Fruit fly (Drosophila melanogaster): Measurements from ENCODE around the gene CG2611.

Gene CG2611

DNA sequence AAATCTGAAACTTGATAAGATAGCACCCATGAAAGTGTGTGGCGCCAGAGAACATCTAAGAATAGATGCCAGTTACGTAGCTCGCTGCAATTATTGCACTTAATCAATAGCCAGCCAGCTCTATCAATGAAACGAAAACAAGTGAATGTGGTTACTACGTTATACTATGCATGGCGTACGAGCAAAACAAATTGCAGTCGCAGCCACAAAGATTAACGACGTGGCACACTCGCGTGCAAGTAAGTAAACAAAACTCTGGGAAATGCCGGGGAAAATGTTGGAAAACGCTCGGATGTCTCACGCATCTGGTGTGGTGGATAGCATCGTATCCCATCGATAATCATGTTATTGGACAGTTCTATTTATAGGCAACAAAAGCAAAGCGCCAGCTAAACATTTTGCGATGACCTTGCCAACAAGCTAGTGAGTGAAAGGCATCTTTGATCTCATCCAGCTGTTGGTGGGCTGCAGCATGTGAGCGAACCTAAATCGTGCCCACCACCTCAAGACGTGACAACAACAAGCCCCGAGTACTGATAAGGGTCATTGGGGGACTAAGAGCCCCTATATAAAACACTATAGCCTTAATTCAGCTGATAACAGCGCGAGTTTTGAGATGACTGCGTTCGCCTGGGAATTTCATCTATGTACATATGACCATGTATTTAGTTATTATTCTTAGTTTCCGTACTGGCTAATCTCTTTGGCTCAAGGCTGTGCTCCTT, 23.9 kb downstream of the CG2611 start:
- no peak for TF ChIP-seq CG17801 (GFP tag; optimal IDR thresholded peaks at IDR 0.05; ENCODE audit: partially characterized antibody)

- no peak for TF ChIP-seq CG17801 (GFP tag; optimal IDR thresholded peaks at IDR 0.05; ENCODE audit: partially characterized antibody)
Observed at dm6 chr2L:20674718-20675117, 24.7 kb downstream of the CG2611 start.

DNA sequence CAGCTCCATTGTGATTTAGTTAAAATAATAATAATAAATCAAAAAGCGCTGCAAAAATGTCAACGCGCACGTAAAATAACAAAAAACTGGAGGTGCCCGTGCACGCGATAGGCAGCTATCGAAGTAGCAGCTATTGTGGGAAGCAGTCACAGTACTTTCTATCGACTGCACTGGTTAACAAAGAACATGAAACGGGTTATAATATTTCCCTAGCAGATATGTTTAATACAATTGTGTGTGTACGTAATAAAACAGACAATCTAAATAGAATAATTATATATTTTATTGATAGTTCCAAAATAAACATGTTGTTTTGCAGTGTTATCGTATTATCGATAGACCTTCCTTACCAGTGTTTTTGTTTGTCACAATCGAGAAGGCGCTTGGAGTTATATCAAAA, 25.9 kb downstream of the CG2611 start, which contains the start of the genes CG31678 and IKKepsilon:
Gene CG31678, minus strand, starts transcription at position 67 of the 400 bp plus-strand sequence.
Gene IKKepsilon, plus strand, starts transcription at position 171 of the 400 bp plus-strand sequence.
- peak; percentile 40 for TF ChIP-seq CG17801 (GFP tag; optimal IDR thresholded peaks at IDR 0.05; ENCODE audit: partially characterized antibody)

DNA sequence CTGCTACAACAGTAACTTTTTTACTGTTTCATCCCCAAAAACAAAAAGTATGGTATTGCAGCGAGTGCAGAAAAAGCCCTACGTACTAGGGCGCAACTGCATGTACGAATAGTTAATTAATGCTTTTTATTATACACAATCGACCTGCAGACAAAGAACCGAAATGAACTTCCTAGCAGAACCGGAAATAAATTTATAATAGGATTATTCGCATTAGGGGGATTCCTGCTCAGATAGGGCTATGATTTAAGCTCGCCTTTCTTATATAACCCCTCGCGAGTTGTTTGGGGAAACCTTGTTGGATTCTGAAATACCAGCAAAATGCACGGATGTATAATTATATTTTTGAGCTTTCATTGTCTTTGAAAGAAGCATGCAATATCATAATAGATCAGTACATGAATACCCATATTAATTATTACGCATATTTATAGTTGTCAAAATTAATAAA, 31.7 kb downstream of the CG2611 start, which contains the start of gene Cen:
Gene Cen, minus strand, starts transcription at position 199 of the 451 bp plus-strand sequence.
- TF ChIP-seq CG17801 (GFP tag; optimal IDR thresholded peaks at IDR 0.05; ENCODE audit: partially characterized antibody): peak; percentile 57

DNA sequence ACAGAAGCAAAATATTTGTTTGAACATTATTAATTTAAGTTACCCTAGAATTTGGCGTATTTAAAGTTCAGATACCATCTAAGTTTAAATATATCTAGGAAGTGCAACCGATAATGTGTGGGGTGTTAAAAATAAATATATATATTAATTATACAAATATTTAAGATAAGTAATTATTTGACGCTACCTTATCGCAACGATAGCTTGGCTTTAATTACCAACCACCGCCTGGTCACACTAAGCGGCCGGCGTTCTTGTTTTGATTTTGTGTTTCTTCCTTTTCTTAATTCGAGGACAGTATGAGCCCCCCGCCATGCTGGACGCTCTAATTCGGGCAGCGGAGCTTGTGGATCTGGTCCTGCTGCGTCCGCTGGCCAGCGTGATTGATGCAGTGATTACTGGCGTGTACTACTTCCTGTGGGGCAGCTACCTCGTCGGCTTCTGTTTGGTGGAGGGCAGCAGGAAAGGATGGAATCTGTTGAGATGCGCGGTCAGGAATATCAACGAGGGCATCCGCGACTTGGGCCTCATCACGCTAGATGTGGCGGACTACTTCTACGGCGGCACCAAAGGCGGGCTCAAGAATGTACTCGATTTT, 32.2 kb downstream of the CG2611 start, which contains the start of gene CG2617:
Gene CG2617, plus strand, starts transcription at position 233 of the 598 bp plus-strand sequence.
- no peak for TF ChIP-seq CG17801 (GFP tag; optimal IDR thresholded peaks at IDR 0.05; ENCODE audit: partially characterized antibody)

dm6 chr2L:20688722-20689121, 38.7 kb downstream of the CG2611 start:
- TF ChIP-seq CG17801 (GFP tag; optimal IDR thresholded peaks at IDR 0.05; ENCODE audit: partially characterized antibody): no peak

dm6 chr2L:20690055-20690454, 40.1 kb downstream of the CG2611 start:
- TF ChIP-seq CG17801 (GFP tag; optimal IDR thresholded peaks at IDR 0.05; ENCODE audit: partially characterized antibody): no peak

DNA sequence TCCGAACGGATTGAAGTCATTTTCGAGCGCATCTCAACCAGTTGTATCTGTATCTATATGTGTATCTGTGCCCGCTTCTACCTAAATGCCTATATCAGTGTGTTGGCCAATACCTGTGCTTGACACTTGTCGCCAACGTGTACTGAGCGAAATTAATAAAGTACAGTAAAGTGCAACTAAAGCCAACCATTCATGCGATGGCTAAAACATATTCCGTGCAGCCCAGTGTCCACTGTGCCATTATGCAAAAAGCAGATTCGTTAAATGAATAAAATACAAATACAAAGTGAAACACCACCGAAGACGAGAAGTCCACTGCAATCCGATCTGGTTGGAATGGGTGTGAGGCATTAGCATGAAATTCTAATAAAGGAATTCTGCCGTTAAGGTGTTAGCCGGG, 45.1 kb downstream of the CG2611 start:
- no peak for TF ChIP-seq CG17801 (GFP tag; optimal IDR thresholded peaks at IDR 0.05; ENCODE audit: partially characterized antibody)

Measured in ovary, adult (tissue).